Worm (Caenorhabditis elegans) whole organism, L4 larva: Measurements from ENCODE around the gene srx-46.

Experiments used
- D1046.2 ChIP-seq: fragments of 200-800 bp; sonication (Bioruptor generic); IDR thresholded peaks from 2 replicates; pipeline ENCODE4 v1.3.6; 2022; ENCODE audit warnings: missing genetic modification characterization, missing compliant biosample characterization
- F44E2.7 ChIP-seq: fragments of 200-800 bp; sonication (Bioruptor generic); IDR thresholded peaks from 2 replicates; pipeline ENCODE4 v2.1.2; 2022; ENCODE audit warnings: missing genetic modification characterization, missing compliant biosample characterization
- F49E8.2 ChIP-seq: sonication (generic microtip); optimal IDR thresholded peaks from 2 replicates; lab custom pipeline; 2016; ENCODE audit warnings: missing compliant biosample characterization, mild to moderate bottlenecking, missing genetic modification characterization, borderline replicate concordance
- T26A8.4 ChIP-seq: fragments of 200-800 bp; sonication (Bioruptor generic); IDR thresholded peaks from 2 replicates; pipeline ENCODE4 v1.3.6; 2022; ENCODE audit warnings: missing genetic modification characterization, missing compliant biosample characterization
- Y48G9A.11 ChIP-seq: fragments of 200-800 bp; sonication (Bioruptor generic); IDR thresholded peaks from 2 replicates; pipeline ENCODE4 v1.3.6; 2022; ENCODE audit warnings: missing genetic modification reagents, missing genetic modification characterization, missing compliant biosample characterization
- Y75B8A.6 ChIP-seq: fragments of 200-800 bp; sonication (Bioruptor generic); IDR thresholded peaks from 2 replicates; pipeline ENCODE4 v1.3.6; 2022; ENCODE audit warnings: missing genetic modification reagents, missing genetic modification characterization, missing compliant biosample characterization
- aly-2 ChIP-seq: sonication (generic microtip); optimal IDR thresholded peaks from 2 replicates; lab custom pipeline; 2018; ENCODE audit warnings: missing biosample characterization, missing genetic modification characterization
- arid-1 ChIP-seq: fragments of 200-800 bp; sonication (Bioruptor generic); conservative IDR thresholded peaks from 2 replicates; pipeline ENCODE4 v1.3.6; 2022; ENCODE audit warnings: missing genetic modification reagents, missing genetic modification characterization, missing compliant biosample characterization
- ceh-20 ChIP-seq: fragments of 200-800 bp; sonication (Bioruptor generic); IDR thresholded peaks from 2 replicates; pipeline ENCODE4 v1.3.6; 2022; ENCODE audit warnings: missing genetic modification reagents, missing genetic modification characterization, missing compliant biosample characterization
- ceh-44 ChIP-seq: fragments of 200-800 bp; sonication (Bioruptor generic); IDR thresholded peaks from 2 replicates; pipeline ENCODE4 v1.3.6; 2022; ENCODE audit warnings: missing genetic modification reagents, missing genetic modification characterization, missing compliant biosample characterization
- ceh-82 ChIP-seq: sonication (generic microtip); optimal IDR thresholded peaks from 2 replicates; lab custom pipeline; 2017; ENCODE audit warnings: missing biosample characterization, missing genetic modification characterization
- ctbp-1 ChIP-seq: fragments of 200-800 bp; sonication (Bioruptor generic); IDR thresholded peaks from 2 replicates; pipeline ENCODE4 v1.3.6; 2022; ENCODE audit warnings: missing genetic modification reagents, missing genetic modification characterization, missing compliant biosample characterization
- daf-19 ChIP-seq: fragments of 200-800 bp; sonication (Bioruptor generic); conservative IDR thresholded peaks from 2 replicates; pipeline ENCODE4 v1.3.6; 2022; ENCODE audit warnings: missing genetic modification characterization, missing compliant biosample characterization
- dmd-6 ChIP-seq: fragments of 200-800 bp; sonication (Bioruptor generic); IDR thresholded peaks from 2 replicates; pipeline ENCODE4 v1.3.6; 2022; ENCODE audit warnings: missing genetic modification reagents, missing genetic modification characterization, missing compliant biosample characterization
- dmd-8 ChIP-seq: fragments of 200-800 bp; sonication (Bioruptor generic); IDR thresholded peaks from 2 replicates; pipeline ENCODE4 v1.3.6; 2022; ENCODE audit warnings: missing genetic modification characterization, missing compliant biosample characterization
- dve-1 ChIP-seq: sonication (generic microtip); optimal IDR thresholded peaks from 2 replicates; lab custom pipeline; 2017; ENCODE audit warnings: antibody characterized with exemption, mild to moderate bottlenecking, missing genetic modification characterization, missing compliant biosample characterization; ENCODE audit not compliant: insufficient read depth
- egl-43 ChIP-seq: fragments of 200-800 bp; sonication (Bioruptor generic); IDR thresholded peaks from 2 replicates; pipeline ENCODE4 v1.3.6; 2022; ENCODE audit warnings: missing genetic modification reagents, missing genetic modification characterization, missing compliant biosample characterization
- fkh-10 ChIP-seq: fragments of 150-350 bp; optimal IDR thresholded peaks from 2 replicates; lab custom pipeline; 2014; ENCODE audit warnings: missing biosample characterization, missing genetic modification reagents, missing genetic modification characterization
- fos-1 ChIP-seq: fragments of 150-350 bp; optimal IDR thresholded peaks from 2 replicates; lab custom pipeline; 2014; ENCODE audit warnings: missing biosample characterization, missing genetic modification characterization
- gei-8 ChIP-seq: fragments of 200-800 bp; sonication (Bioruptor generic); optimal IDR thresholded peaks from 2 replicates; lab custom pipeline; 2018; ENCODE audit warnings: mild to moderate bottlenecking, missing genetic modification characterization, missing compliant biosample characterization
- hlh-30 ChIP-seq: sonication (generic microtip); optimal IDR thresholded peaks from 2 replicates; lab custom pipeline; 2017; ENCODE audit warnings: antibody characterized with exemption, mild to moderate bottlenecking, missing genetic modification characterization, missing compliant biosample characterization; ENCODE audit not compliant: insufficient read depth
- hmg-1.1 ChIP-seq: fragments of 200-800 bp; sonication (Bioruptor generic); IDR thresholded peaks from 2 replicates; pipeline ENCODE4 v1.3.6; 2022; ENCODE audit warnings: missing genetic modification reagents, missing genetic modification characterization, missing compliant biosample characterization
- lim-7 ChIP-seq: fragments of 200-800 bp; sonication (Bioruptor generic); IDR thresholded peaks from 2 replicates; pipeline ENCODE4 v1.3.6; 2022; ENCODE audit warnings: missing genetic modification characterization, missing compliant biosample characterization
- lin-1 ChIP-seq: fragments of 200-800 bp; sonication (Bioruptor generic); IDR thresholded peaks from 2 replicates; pipeline ENCODE4 v1.3.6; 2022; ENCODE audit warnings: missing genetic modification reagents, missing genetic modification characterization, missing compliant biosample characterization
- lin-15B ChIP-seq: fragments of 150-350 bp; sonication (generic microtip); optimal IDR thresholded peaks from 3 replicates; lab custom pipeline; 2014; ENCODE audit warnings: missing biosample characterization, missing genetic modification characterization
- lin-29 ChIP-seq: fragments of 200-800 bp; sonication (Bioruptor generic); IDR thresholded peaks from 2 replicates; pipeline ENCODE4 v1.3.6; 2022; ENCODE audit warnings: missing genetic modification reagents, missing genetic modification characterization, missing compliant biosample characterization
- madf-5 ChIP-seq, 2 experiments: fragments of 200-800 bp; sonication (Bioruptor generic); IDR thresholded peaks; 2 replicates each; pipeline ENCODE4 v1.3.6; 2022; ENCODE audit warnings: missing compliant biosample characterization in 2 of 2, missing genetic modification characterization in 2 of 2
- mdt-29 ChIP-seq: fragments of 200-800 bp; sonication (Bioruptor generic); IDR thresholded peaks from 2 replicates; pipeline ENCODE4 v1.3.6; 2022; ENCODE audit warnings: missing genetic modification reagents, missing genetic modification characterization, missing compliant biosample characterization
- mes-2 ChIP-seq: sonication (generic microtip); optimal IDR thresholded peaks from 2 replicates; lab custom pipeline; 2016; ENCODE audit warnings: missing genotype, mild to moderate bottlenecking, missing genetic modification characterization, missing compliant biosample characterization; ENCODE audit not compliant: poor library complexity, severe bottlenecking
- mxl-2 ChIP-seq: fragments of 200-800 bp; sonication (Bioruptor generic); conservative IDR thresholded peaks from 2 replicates; pipeline ENCODE4 v1.3.6; 2022; ENCODE audit warnings: missing genetic modification reagents, missing genetic modification characterization, missing compliant biosample characterization
- mxl-3 ChIP-seq: fragments of 200-800 bp; sonication (Bioruptor generic); optimal IDR thresholded peaks from 2 replicates; lab custom pipeline; 2018; ENCODE audit warnings: mild to moderate bottlenecking, missing genetic modification characterization, missing compliant biosample characterization
- nhr-11 ChIP-seq: fragments of 150-350 bp; optimal IDR thresholded peaks from 2 replicates; lab custom pipeline; 2014; ENCODE audit warnings: missing biosample characterization, missing genetic modification characterization
- nhr-28 ChIP-seq: fragments of 150-350 bp; optimal IDR thresholded peaks from 2 replicates; lab custom pipeline; 2014; ENCODE audit warnings: missing biosample characterization, missing genetic modification characterization
- nhr-42 ChIP-seq: fragments of 200-800 bp; sonication (Bioruptor generic); IDR thresholded peaks from 2 replicates; pipeline ENCODE4 v1.3.6; 2022; ENCODE audit warnings: missing genetic modification characterization, missing compliant biosample characterization
- nhr-77 ChIP-seq: fragments of 150-350 bp; optimal IDR thresholded peaks from 2 replicates; lab custom pipeline; 2014; ENCODE audit warnings: missing biosample characterization, missing genetic modification characterization
- pha-4 ChIP-seq, 2 experiments: fragments of 150-350 bp in 1 of 2; fragments of 200-800 bp in 1 of 2; sonication (Bioruptor generic) in 1 of 2; IDR thresholded peaks in 1 of 2; optimal IDR thresholded peaks in 1 of 2; 2 replicates each; pipeline versions ENCODE4 v1.3.6 to Lab custom; 2014 to 2022; ENCODE audit warnings: missing genetic modification characterization in 2 of 2, missing genetic modification reagents in 2 of 2, missing biosample characterization in 1 of 2, missing compliant biosample characterization in 1 of 2
- php-3 ChIP-seq: fragments of 200-800 bp; sonication (Bioruptor generic); IDR thresholded peaks from 2 replicates; pipeline ENCODE4 v1.3.6; 2022; ENCODE audit warnings: missing genetic modification reagents, missing genetic modification characterization, missing compliant biosample characterization
- pqm-1 ChIP-seq: sonication (generic microtip); optimal IDR thresholded peaks from 2 replicates; lab custom pipeline; 2017; ENCODE audit warnings: missing biosample characterization, missing genetic modification characterization
- snpc-1.2 ChIP-seq: fragments of 200-800 bp; sonication (Bioruptor generic); IDR thresholded peaks from 2 replicates; pipeline ENCODE4 v1.3.6; 2022; ENCODE audit warnings: missing genetic modification reagents, missing genetic modification characterization, missing compliant biosample characterization
- spr-3 ChIP-seq: fragments of 200-800 bp; sonication (Bioruptor generic); optimal IDR thresholded peaks from 2 replicates; lab custom pipeline; 2018; ENCODE audit warnings: mild to moderate bottlenecking, missing genetic modification characterization, missing compliant biosample characterization
- tra-1 ChIP-seq: fragments of 200-800 bp; sonication (Bioruptor generic); IDR thresholded peaks from 2 replicates; pipeline ENCODE4 v1.3.6; 2022; ENCODE audit warnings: missing genetic modification reagents, missing genetic modification characterization, missing compliant biosample characterization
- unc-130 ChIP-seq: sonication (generic microtip); optimal IDR thresholded peaks from 2 replicates; lab custom pipeline; 2016; ENCODE audit warnings: missing genetic modification reagents, missing genetic modification characterization, missing compliant biosample characterization
- unc-62 ChIP-seq, 3 experiments: fragments of 150-350 bp in 1 of 3; sonication (generic microtip); optimal IDR thresholded peaks in 2 of 3; peaks in 1 of 3; 1 replicate in 1 of 3; 2 replicates in 2 of 3; lab custom pipeline; 2014 to 2017; ENCODE audit warnings: missing biosample characterization in 3 of 3, missing genetic modification characterization in 3 of 3, missing genetic modification reagents in 3 of 3, missing genotype in 1 of 3
- vab-7 ChIP-seq: fragments of 200-800 bp; sonication (Bioruptor generic); IDR thresholded peaks from 2 replicates; pipeline ENCODE4 v1.3.6; 2022; ENCODE audit warnings: missing genetic modification reagents, missing genetic modification characterization, missing compliant biosample characterization
- zag-1 ChIP-seq: fragments of 150-350 bp; optimal IDR thresholded peaks from 2 replicates; lab custom pipeline; 2014; ENCODE audit warnings: missing biosample characterization, missing genetic modification characterization
- zfp-3 ChIP-seq: fragments of 200-800 bp; sonication (Bioruptor generic); conservative IDR thresholded peaks from 2 replicates; pipeline ENCODE4 v1.3.6; 2022; ENCODE audit warnings: missing genetic modification reagents, missing genetic modification characterization, missing compliant biosample characterization
- zip-11 ChIP-seq: fragments of 200-800 bp; sonication (Bioruptor generic); IDR thresholded peaks from 2 replicates; pipeline ENCODE4 v1.3.6; 2022; ENCODE audit warnings: missing genetic modification characterization, missing compliant biosample characterization

srx-46 gene

ce11 chrV:9342965-9343628, 9.9 kb upstream of the srx-46 start:
- TF ChIP-seq arid-1 (GFP tag; lab: Robert Waterston, UW) (peak; percentile 48; the same call in 1 of the 2 replicates), D1046.2 (GFP tag; lab: Robert Waterston, UW) (peak; percentile 81), gei-8 (GFP tag; lab: Kevin White, UChicago) (no peak), lin-1 (peak; percentile 21), daf-19 (peak; percentile 80; the same call in 1 of the 2 replicates), nhr-11 (tag; lab: Kevin White, UChicago) (no peak), fkh-10 (no peak), T26A8.4 (GFP tag; lab: Robert Waterston, UW) (peak; percentile 91; the same call in 1 of the 2 replicates), nhr-42 (GFP tag; lab: Robert Waterston, UW) (peak; percentile 84), madf-5 (GFP tag; IDR thresholded peaks at IDR 0.05; lab: Robert Waterston, UW) (no peak), lim-7 (GFP tag; lab: Robert Waterston, UW) (peak; percentile 69), hmg-1.1 (GFP tag; lab: Robert Waterston, UW) (peak; percentile 59), Y75B8A.6 (GFP tag; lab: Robert Waterston, UW) (no peak), mxl-2 (GFP tag; lab: Robert Waterston, UW) (no peak), mdt-29 (GFP tag; lab: Robert Waterston, UW) (no peak; the same call in none of the 2 replicates), zag-1 (tag; lab: Kevin White, UChicago) (no peak), egl-43 (GFP tag; lab: Robert Waterston, UW) (peak; percentile 57), nhr-77 (tag; lab: Kevin White, UChicago) (no peak), unc-130 (GFP tag; lab: Kevin White, UChicago) (no peak), dmd-8 (GFP tag; lab: Robert Waterston, UW) (no peak), ceh-20 (GFP tag; lab: Robert Waterston, UW) (peak; percentile 67), ceh-82 (no peak), lin-15B (no peak), mes-2 (no peak), snpc-1.2 (GFP tag; lab: Robert Waterston, UW) (peak; percentile 69), dmd-6 (GFP tag; lab: Robert Waterston, UW) (peak; percentile 28; the same call in 1 of the 2 replicates), tra-1 (0 out of 2 replicates have a peak, but pooled peaks have one; percentile 25), lin-29 (GFP tag; lab: Robert Waterston, UW) (peak; percentile 77), F44E2.7 (GFP tag; lab: Robert Waterston, UW) (no peak), aly-2 (no peak), ceh-44 (no peak; the same call in 1 of the 2 replicates), pqm-1 (tag; lab: Kevin White, UChicago) (no peak), fos-1 (tag; lab: Kevin White, UChicago) (peak; percentile 37), zip-11 (GFP tag; lab: Robert Waterston, UW) (0 out of 2 replicates have a peak, but pooled peaks have one; percentile 33), hlh-30 (tag; lab: Kevin White, UChicago) (no peak), php-3 (GFP tag; lab: Robert Waterston, UW) (peak; percentile 52; the same call in 1 of the 2 replicates), dve-1 (peak; percentile 9), vab-7 (GFP tag; lab: Robert Waterston, UW) (peak; percentile 69), Y48G9A.11 (GFP tag; lab: Robert Waterston, UW) (peak; percentile 75), nhr-28 (no peak), unc-62 (GFP tag; optimal IDR thresholded peaks at IDR 0.05 in 1 of 2; lab: Kevin White, UChicago) (peak in 1 of 2 experiments; percentile 91), unc-62 (tag; optimal IDR thresholded peaks at IDR 0.05; lab: Kevin White, UChicago) (no peak), pha-4 (GFP tag; IDR thresholded peaks at IDR 0.05; lab: Robert Waterston, UW) (peak; percentile 58; the same call in 1 of the 2 replicates), pha-4 (tag; optimal IDR thresholded peaks at IDR 0.05; lab: Kevin White, UChicago) (no peak), zfp-3 (GFP tag; lab: Robert Waterston, UW) (peak; percentile 84), mxl-3 (GFP tag; lab: Kevin White, UChicago) (no peak), ctbp-1 (GFP tag; lab: Robert Waterston, UW) (peak; percentile 64), spr-3 (GFP tag; lab: Kevin White, UChicago) (no peak), F49E8.2 (tag; lab: Kevin White, UChicago) (no peak)
